Worm (Caenorhabditis elegans) whole organism, young adult: Measurements from ENCODE around the gene ify-1.

Experiments used
- B0035.1 ChIP-seq: sonication (generic microtip); optimal IDR thresholded peaks from 2 replicates; lab custom pipeline; 2016; ENCODE audit warnings: missing genetic modification characterization, mild to moderate bottlenecking, missing compliant biosample characterization, missing genotype, missing genetic modification reagents
- B0261.1 ChIP-seq: sonication (generic microtip); optimal IDR thresholded peaks from 2 replicates; lab custom pipeline; 2016; ENCODE audit warnings: mild to moderate bottlenecking, missing genetic modification characterization, moderate library complexity, missing compliant biosample characterization
- C17E4.6 ChIP-seq: fragments of 200-800 bp; sonication (Bioruptor generic); IDR thresholded peaks from 2 replicates; pipeline ENCODE4 v1.3.6; 2022; ENCODE audit warnings: missing genetic modification reagents, missing genetic modification characterization, missing compliant biosample characterization
- F23B12.7 ChIP-seq: sonication (generic microtip); optimal IDR thresholded peaks from 2 replicates; lab custom pipeline; 2017; ENCODE audit warnings: missing genetic modification characterization, mild to moderate bottlenecking, missing compliant biosample characterization, antibody characterized with exemption, moderate library complexity; ENCODE audit not compliant: insufficient read depth
- F33H1.4 ChIP-seq: fragments of 200-800 bp; sonication (Bioruptor generic); IDR thresholded peaks from 2 replicates; pipeline ENCODE4 v1.3.6; 2022; ENCODE audit warnings: missing genetic modification reagents, missing genetic modification characterization, missing compliant biosample characterization
- F37B4.10 ChIP-seq: fragments of 200-800 bp; sonication (Bioruptor generic); IDR thresholded peaks from 2 replicates; pipeline ENCODE4 v1.3.6; 2022; ENCODE audit warnings: missing genetic modification characterization, missing compliant biosample characterization
- F57A8.1 ChIP-seq: fragments of 200-800 bp; sonication (Bioruptor generic); optimal IDR thresholded peaks from 2 replicates; lab custom pipeline; 2018; ENCODE audit warnings: mild to moderate bottlenecking, missing genetic modification characterization, moderate library complexity, missing compliant biosample characterization
- F57C9.4 ChIP-seq: sonication (generic microtip); optimal IDR thresholded peaks from 2 replicates; lab custom pipeline; 2017; ENCODE audit warnings: mild to moderate bottlenecking, missing genetic modification characterization, missing compliant biosample characterization
- T07F8.4 ChIP-seq: sonication (generic microtip); optimal IDR thresholded peaks from 2 replicates; lab custom pipeline; 2016; ENCODE audit warnings: mild to moderate bottlenecking, missing genetic modification characterization, moderate library complexity, missing compliant biosample characterization
- T26A5.8 ChIP-seq: sonication (generic microtip); optimal IDR thresholded peaks from 2 replicates; lab custom pipeline; 2016; ENCODE audit warnings: missing genetic modification characterization, missing compliant biosample characterization
- Y53F4B.3 ChIP-seq: fragments of 200-800 bp; sonication (Bioruptor generic); IDR thresholded peaks from 2 replicates; pipeline ENCODE4 v1.3.6; 2022; ENCODE audit warnings: missing genetic modification reagents, missing genetic modification characterization, missing compliant biosample characterization
- Y53G8AR.9 ChIP-seq: fragments of 200-800 bp; sonication (Bioruptor generic); conservative IDR thresholded peaks from 2 replicates; pipeline ENCODE4 v1.3.6; 2022; ENCODE audit warnings: missing genetic modification reagents, missing genetic modification characterization, missing compliant biosample characterization
- Y67H2A.10 ChIP-seq: fragments of 200-800 bp; sonication (Bioruptor generic); conservative IDR thresholded peaks from 2 replicates; pipeline ENCODE4 v1.3.6; 2022; ENCODE audit warnings: missing genetic modification reagents, missing genetic modification characterization, missing compliant biosample characterization
- Y95B8A.8 ChIP-seq: fragments of 200-800 bp; sonication (Bioruptor generic); IDR thresholded peaks from 2 replicates; pipeline ENCODE4 v1.3.6; 2022; ENCODE audit warnings: missing genetic modification reagents, missing genetic modification characterization, missing compliant biosample characterization
- ZK185.1 ChIP-seq: sonication (generic microtip); optimal IDR thresholded peaks from 2 replicates; lab custom pipeline; 2016; ENCODE audit warnings: mild to moderate bottlenecking, missing genetic modification characterization, missing compliant biosample characterization; ENCODE audit not compliant: poor library complexity, severe bottlenecking
- attf-5 ChIP-seq: fragments of 200-800 bp; sonication (Bioruptor generic); optimal IDR thresholded peaks from 2 replicates; lab custom pipeline; 2018; ENCODE audit warnings: mild to moderate bottlenecking, missing genetic modification characterization, missing compliant biosample characterization
- ceh-100 ChIP-seq: fragments of 200-800 bp; sonication (Bioruptor generic); IDR thresholded peaks from 2 replicates; pipeline ENCODE4 v1.3.6; 2022; ENCODE audit warnings: missing genetic modification reagents, missing genetic modification characterization, missing compliant biosample characterization
- ceh-40 ChIP-seq: fragments of 200-800 bp; sonication (Bioruptor generic); IDR thresholded peaks from 2 replicates; pipeline ENCODE4 v1.3.6; 2022; ENCODE audit warnings: missing genetic modification characterization, missing compliant biosample characterization
- ceh-91 ChIP-seq: fragments of 200-800 bp; sonication (Bioruptor generic); IDR thresholded peaks from 2 replicates; pipeline ENCODE4 v1.3.6; 2022; ENCODE audit warnings: missing genetic modification reagents, missing genetic modification characterization, missing compliant biosample characterization
- die-1 ChIP-seq: sonication (generic microtip); optimal IDR thresholded peaks from 2 replicates; lab custom pipeline; 2016; ENCODE audit warnings: missing genotype, mild to moderate bottlenecking, missing genetic modification characterization, missing compliant biosample characterization
- dpff-1 ChIP-seq: sonication (generic microtip); optimal IDR thresholded peaks from 2 replicates; lab custom pipeline; 2017; ENCODE audit warnings: mild to moderate bottlenecking, missing genetic modification characterization, missing compliant biosample characterization
- efl-1 ChIP-seq: fragments of 150-350 bp; optimal IDR thresholded peaks from 2 replicates; lab custom pipeline; 2014; ENCODE audit warnings: missing biosample characterization, missing genetic modification reagents, missing genetic modification characterization
- egl-18 ChIP-seq: fragments of 200-800 bp; sonication (Bioruptor generic); IDR thresholded peaks from 2 replicates; pipeline ENCODE4 v1.3.6; 2022; ENCODE audit warnings: missing genetic modification reagents, missing genetic modification characterization, missing compliant biosample characterization
- ets-4 ChIP-seq: fragments of 200-800 bp; sonication (Bioruptor generic); optimal IDR thresholded peaks from 2 replicates; lab custom pipeline; 2018; ENCODE audit warnings: mild to moderate bottlenecking, missing genetic modification characterization, missing compliant biosample characterization
- him-1 ChIP-seq: sonication (generic microtip); optimal IDR thresholded peaks from 2 replicates; lab custom pipeline; 2016; ENCODE audit warnings: missing genotype, missing genetic modification reagents, missing genetic modification characterization, missing compliant biosample characterization
- hlh-12 ChIP-seq: sonication (generic microtip); optimal IDR thresholded peaks from 2 replicates; lab custom pipeline; 2016; ENCODE audit warnings: missing genetic modification characterization, missing compliant biosample characterization
- hmg-1.2 ChIP-seq: fragments of 200-800 bp; sonication (Bioruptor generic); IDR thresholded peaks from 2 replicates; pipeline ENCODE4 v1.3.6; 2022; ENCODE audit warnings: missing genetic modification reagents, missing genetic modification characterization, missing compliant biosample characterization
- let-607 ChIP-seq, 2 experiments: fragments of 200-800 bp in 1 of 2; sonication (Bioruptor generic) in 1 of 2; sonication (generic microtip) in 1 of 2; optimal IDR thresholded peaks; 2 replicates each; lab custom pipeline; 2016 to 2018; ENCODE audit warnings: mild to moderate bottlenecking in 2 of 2, missing compliant biosample characterization in 2 of 2, missing genetic modification characterization in 2 of 2, moderate library complexity in 2 of 2, missing genotype in 1 of 2
- lin-40 ChIP-seq: sonication (generic microtip); optimal IDR thresholded peaks from 2 replicates; lab custom pipeline; 2016; ENCODE audit warnings: missing genetic modification characterization, mild to moderate bottlenecking, missing compliant biosample characterization, missing genotype, missing genetic modification reagents
- lsl-1 ChIP-seq: fragments of 200-800 bp; sonication (Bioruptor generic); optimal IDR thresholded peaks from 2 replicates; lab custom pipeline; 2018; ENCODE audit warnings: mild to moderate bottlenecking, missing genetic modification characterization, moderate library complexity, missing compliant biosample characterization
- repo-1 ChIP-seq: sonication (generic microtip); optimal IDR thresholded peaks from 2 replicates; lab custom pipeline; 2017; ENCODE audit warnings: mild to moderate bottlenecking, missing genetic modification characterization, missing compliant biosample characterization
- sdz-38 ChIP-seq: sonication (generic microtip); optimal IDR thresholded peaks from 2 replicates; lab custom pipeline; 2016; ENCODE audit warnings: missing genotype, missing genetic modification characterization, missing compliant biosample characterization
- tbp1 ChIP-seq: fragments of 200-800 bp; sonication (Bioruptor generic); optimal IDR thresholded peaks from 2 replicates; lab custom pipeline; 2018; ENCODE audit warnings: mild to moderate bottlenecking, missing genetic modification characterization, missing compliant biosample characterization
- unc-62 ChIP-seq: fragments of 150-350 bp; optimal IDR thresholded peaks from 2 replicates; lab custom pipeline; 2014; ENCODE audit warnings: missing biosample characterization, missing genetic modification reagents, missing genetic modification characterization
- zim-3 ChIP-seq: sonication (generic microtip); optimal IDR thresholded peaks from 2 replicates; lab custom pipeline; 2017; ENCODE audit warnings: mild to moderate bottlenecking, missing genetic modification characterization, moderate library complexity, missing compliant biosample characterization
- ztf-3 ChIP-seq: fragments of 200-800 bp; sonication (Bioruptor generic); optimal IDR thresholded peaks from 2 replicates; lab custom pipeline; 2018; ENCODE audit warnings: mild to moderate bottlenecking, missing genetic modification characterization, missing compliant biosample characterization

ify-1 gene

ce11 chrII:5016144-5016543 lies 38.8 kb downstream of the ify-1 start:
- TF ChIP-seq F23B12.7 (tag; lab: Kevin White, UChicago) (no peak), repo-1 (tag; lab: Kevin White, UChicago) (no peak), F57A8.1 (GFP tag; lab: Kevin White, UChicago) (no peak), ceh-40 (no peak), hmg-1.2 (GFP tag; lab: Robert Waterston, UW) (no peak), B0035.1 (tag; lab: Kevin White, UChicago) (no peak), him-1 (tag; lab: Kevin White, UChicago) (no peak), lsl-1 (GFP tag; lab: Kevin White, UChicago) (no peak), F37B4.10 (GFP tag; lab: Robert Waterston, UW) (no peak), efl-1 (GFP tag; lab: Kevin White, UChicago) (no peak), T26A5.8 (tag; lab: Kevin White, UChicago) (no peak), ceh-91 (GFP tag; lab: Robert Waterston, UW) (no peak)

DNA sequence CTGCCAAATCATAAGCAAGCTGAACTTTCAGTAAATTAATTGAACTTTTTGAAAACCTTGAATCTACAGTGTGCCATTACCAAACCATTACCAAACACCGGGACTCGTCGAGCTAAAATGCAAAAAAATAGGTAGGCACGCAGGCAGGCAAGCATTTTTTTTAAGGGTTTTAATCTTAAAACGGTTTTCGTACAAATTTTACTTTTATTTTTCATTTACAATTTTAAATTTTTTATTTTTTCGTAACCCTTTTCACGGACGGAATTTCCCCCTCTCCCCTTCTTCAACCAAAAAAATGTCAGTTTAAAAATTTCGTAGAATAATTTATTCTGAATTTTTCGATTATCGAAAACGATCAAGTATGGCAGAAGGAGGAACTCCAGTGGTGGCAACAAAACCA lies 40.6 kb downstream of the ify-1 start, which contains the start of gene F59A6.2:
TSS of gene F59A6.2 (plus strand) at position 301 of the 400 bp plus-strand sequence.
- TF ChIP-seq tbp1 (GFP tag; lab: Kevin White, UChicago) (no peak), zim-3 (no peak)

DNA sequence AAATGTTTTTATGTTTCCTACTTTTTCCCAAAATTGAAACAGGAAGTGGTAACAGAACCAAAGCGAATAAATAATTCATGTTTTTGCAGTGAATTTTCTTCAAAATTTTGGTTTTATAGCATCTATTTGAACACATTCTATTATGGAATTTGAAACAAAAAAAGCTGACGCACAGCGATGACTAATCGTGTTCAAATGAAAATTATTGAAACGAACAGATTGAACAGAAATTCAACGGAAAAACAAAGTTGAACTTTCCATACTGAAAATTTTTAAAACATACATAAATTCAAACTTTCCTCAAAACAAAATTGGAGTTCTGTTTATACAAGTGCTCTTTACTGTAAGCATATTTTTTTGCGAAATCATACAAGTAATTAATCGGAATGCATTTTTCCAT lies 43.0 kb downstream of the ify-1 start, which contains the start of gene F59A6.12:
TSS of gene F59A6.12 (minus strand) at position 101 of the 400 bp plus-strand sequence.
- TF ChIP-seq hlh-12 (tag; lab: Kevin White, UChicago) (no peak), ets-4 (GFP tag; lab: Kevin White, UChicago) (no peak), unc-62 (GFP tag; lab: Kevin White, UChicago) (no peak), let-607 (tag; optimal IDR thresholded peaks at IDR 0.05; lab: Kevin White, UChicago) (no peak), sdz-38 (tag; lab: Kevin White, UChicago) (no peak), B0261.1 (tag; lab: Kevin White, UChicago) (no peak), ceh-100 (GFP tag; lab: Robert Waterston, UW) (no peak), Y53F4B.3 (GFP tag; lab: Robert Waterston, UW) (no peak), T07F8.4 (tag; lab: Kevin White, UChicago) (no peak), ztf-3 (no peak), Y67H2A.10 (GFP tag; lab: Robert Waterston, UW) (no peak), ZK185.1 (tag; lab: Kevin White, UChicago) (no peak), Y53G8AR.9 (GFP tag; lab: Robert Waterston, UW) (no peak), dpff-1 (no peak), lin-40 (no peak), die-1 (tag; lab: Kevin White, UChicago) (no peak), F57C9.4 (tag; lab: Kevin White, UChicago) (no peak), egl-18 (no peak), attf-5 (GFP tag; lab: Kevin White, UChicago) (no peak)

- TF ChIP-seq C17E4.6 (GFP tag; lab: Robert Waterston, UW) (no peak), tbp1 (GFP tag; lab: Kevin White, UChicago) (no peak), Y95B8A.8 (GFP tag; lab: Robert Waterston, UW) (no peak), F33H1.4 (no peak)
These were observed 46.9 kb downstream of the ify-1 start, which contains the start of gene F59A6.3 for ce11 chrII:5008033-5008432. Gene F59A6.3 (plus strand): TSS chrII:5008333.
